Worm (Caenorhabditis elegans) whole organism, L2 larva: ENCODE measurements around the gene Y46G5A.15.

Experiments
- C34F6.9 ChIP-seq: fragments of 150-350 bp; optimal IDR thresholded peaks from 2 replicates; lab custom pipeline; 2014; ENCODE audit warnings: missing biosample characterization, missing genetic modification characterization
- F13H6.1 ChIP-seq: sonication (generic microtip); optimal IDR thresholded peaks from 2 replicates; lab custom pipeline; 2016; ENCODE audit warnings: missing genetic modification characterization, missing compliant biosample characterization
- Y55F3AM.14 ChIP-seq: fragments of 200-800 bp; sonication (Bioruptor generic); optimal IDR thresholded peaks from 2 replicates; lab custom pipeline; 2018; ENCODE audit warnings: mild to moderate bottlenecking, missing genetic modification characterization, missing compliant biosample characterization
- alr-1 ChIP-seq: fragments of 150-350 bp; optimal IDR thresholded peaks from 2 replicates; lab custom pipeline; 2014; ENCODE audit warnings: missing biosample characterization, missing genetic modification characterization
- aly-2 ChIP-seq: fragments of 150-350 bp; optimal IDR thresholded peaks from 2 replicates; lab custom pipeline; 2014; ENCODE audit warnings: missing biosample characterization, missing genetic modification characterization
- ama-1 ChIP-seq: fragments of 150-350 bp; optimal IDR thresholded peaks from 2 replicates; lab custom pipeline; 2018; ENCODE audit warnings: inconsistent platforms
- blmp-1 ChIP-seq: sonication (generic microtip); optimal IDR thresholded peaks from 2 replicates; lab custom pipeline; 2017; ENCODE audit warnings: missing genetic modification characterization, mild to moderate bottlenecking, missing compliant biosample characterization, antibody characterized with exemption, moderate library complexity; ENCODE audit not compliant: insufficient read depth
- crh-2 ChIP-seq: sonication (generic microtip); optimal IDR thresholded peaks from 2 replicates; lab custom pipeline; 2017; ENCODE audit warnings: missing biosample characterization, missing genetic modification characterization
- dmd-4 ChIP-seq: sonication (generic microtip); optimal IDR thresholded peaks from 2 replicates; lab custom pipeline; 2017; ENCODE audit warnings: missing biosample characterization, missing genetic modification characterization
- egl-27 ChIP-seq: sonication (generic microtip); optimal IDR thresholded peaks from 3 replicates; lab custom pipeline; 2017; ENCODE audit warnings: missing biosample characterization, missing genetic modification reagents, missing genetic modification characterization
- fos-1 ChIP-seq: fragments of 150-350 bp; optimal IDR thresholded peaks from 2 replicates; lab custom pipeline; 2014; ENCODE audit warnings: missing biosample characterization, missing genetic modification characterization
- lin-11 ChIP-seq: fragments of 150-350 bp; sonication (generic microtip); optimal IDR thresholded peaks from 2 replicates; lab custom pipeline; 2014; ENCODE audit warnings: missing biosample characterization, missing genetic modification characterization, inconsistent platforms, mixed read lengths
- lin-13 ChIP-seq: fragments of 150-350 bp; optimal IDR thresholded peaks from 2 replicates; lab custom pipeline; 2014; ENCODE audit warnings: missing biosample characterization, missing genetic modification reagents, missing genetic modification characterization
- lin-39 ChIP-seq: fragments of 150-350 bp; optimal IDR thresholded peaks from 2 replicates; lab custom pipeline; 2014; ENCODE audit warnings: missing biosample characterization, missing genetic modification reagents, missing genetic modification characterization
- lsy-2 ChIP-seq, 2 experiments: fragments of 150-350 bp in 1 of 2; sonication (generic microtip) in 1 of 2; optimal IDR thresholded peaks; 2 replicates each; lab custom pipeline; 2014 to 2017; ENCODE audit warnings: missing biosample characterization in 2 of 2, missing genetic modification characterization in 2 of 2
- mdl-1 ChIP-seq, 2 experiments: fragments of 150-350 bp in 1 of 2; sonication (generic microtip) in 1 of 2; optimal IDR thresholded peaks; 2 replicates each; lab custom pipeline; 2017; ENCODE audit warnings: missing biosample characterization in 2 of 2, missing genetic modification characterization in 2 of 2
- nhr-10 ChIP-seq: sonication (generic microtip); optimal IDR thresholded peaks from 2 replicates; lab custom pipeline; 2017; ENCODE audit warnings: missing biosample characterization, missing genetic modification characterization
- nhr-11 ChIP-seq: fragments of 150-350 bp; optimal IDR thresholded peaks from 2 replicates; lab custom pipeline; 2014; ENCODE audit warnings: missing biosample characterization, missing genetic modification characterization
- nhr-12 ChIP-seq: fragments of 150-350 bp; optimal IDR thresholded peaks from 2 replicates; lab custom pipeline; 2014; ENCODE audit warnings: missing biosample characterization, missing genetic modification characterization
- nhr-129 ChIP-seq: fragments of 150-350 bp; optimal IDR thresholded peaks from 2 replicates; lab custom pipeline; 2014; ENCODE audit warnings: missing biosample characterization, missing genetic modification characterization
- nhr-21 ChIP-seq: fragments of 150-350 bp; optimal IDR thresholded peaks from 2 replicates; lab custom pipeline; 2014; ENCODE audit warnings: missing biosample characterization, missing genetic modification characterization
- nhr-23 ChIP-seq: fragments of 150-350 bp; optimal IDR thresholded peaks from 2 replicates; lab custom pipeline; 2014; ENCODE audit warnings: missing biosample characterization, missing genetic modification reagents, missing genetic modification characterization
- nhr-237 ChIP-seq: fragments of 150-350 bp; optimal IDR thresholded peaks from 2 replicates; lab custom pipeline; 2014; ENCODE audit warnings: missing biosample characterization, missing genetic modification characterization
- nhr-6 ChIP-seq: fragments of 150-350 bp; optimal IDR thresholded peaks from 2 replicates; lab custom pipeline; 2014; ENCODE audit warnings: missing biosample characterization, missing genetic modification characterization
- skn-1 ChIP-seq: sonication (generic microtip); optimal IDR thresholded peaks from 2 replicates; lab custom pipeline; 2017; ENCODE audit warnings: missing biosample characterization, missing genetic modification characterization
- sma-3 ChIP-seq: sonication (generic microtip); optimal IDR thresholded peaks from 2 replicates; lab custom pipeline; 2016; ENCODE audit warnings: missing genetic modification reagents, missing genetic modification characterization, missing compliant biosample characterization
- unc-39 ChIP-seq: fragments of 150-350 bp; optimal IDR thresholded peaks from 2 replicates; lab custom pipeline; 2014; ENCODE audit warnings: missing biosample characterization, missing genetic modification characterization
- unc-55 ChIP-seq: fragments of 150-350 bp; sonication (generic microtip); optimal IDR thresholded peaks from 3 replicates; lab custom pipeline; 2014; ENCODE audit warnings: missing biosample characterization, missing genetic modification reagents, missing genetic modification characterization
- unc-62 ChIP-seq: fragments of 150-350 bp; optimal IDR thresholded peaks from 2 replicates; lab custom pipeline; 2014; ENCODE audit warnings: missing biosample characterization, missing genetic modification reagents, missing genetic modification characterization
- zag-1 ChIP-seq: fragments of 150-350 bp; optimal IDR thresholded peaks from 2 replicates; lab custom pipeline; 2014; ENCODE audit warnings: missing biosample characterization, missing genetic modification characterization
- ztf-4 ChIP-seq: fragments of 150-350 bp; optimal IDR thresholded peaks from 2 replicates; lab custom pipeline; 2014; ENCODE audit warnings: missing biosample characterization, missing genetic modification characterization

Gene Y46G5A.15

DNA sequence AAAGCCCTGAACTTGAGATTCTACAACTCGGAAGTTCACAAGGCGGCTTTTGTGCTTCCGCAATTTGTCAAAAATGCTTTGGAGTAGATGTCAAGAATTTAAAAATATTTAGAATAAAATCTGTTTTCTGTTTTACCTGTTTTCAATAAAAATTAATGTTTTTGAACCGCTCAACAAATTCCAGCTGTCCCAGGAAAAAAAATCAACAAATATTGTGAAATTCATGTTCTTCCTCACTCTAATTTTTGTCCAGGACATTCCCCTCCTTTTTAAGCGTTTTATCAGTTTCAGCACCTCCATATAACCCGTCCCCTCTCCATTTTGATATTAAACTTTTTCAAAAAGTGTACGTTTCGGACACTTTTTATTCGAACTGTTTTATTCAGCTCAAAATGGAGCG lies 25.5 kb upstream of the Y46G5A.15 start, which contains the start of gene Y46G5A.20:
TSS of gene Y46G5A.20 (plus strand) at position 301 of the 400 bp plus-strand sequence.
- TF ChIP-seq fos-1 (tag; lab: Kevin White, UChicago) (peak; percentile 5), unc-55 (GFP tag; lab: Kevin White, UChicago) (no peak)

DNA sequence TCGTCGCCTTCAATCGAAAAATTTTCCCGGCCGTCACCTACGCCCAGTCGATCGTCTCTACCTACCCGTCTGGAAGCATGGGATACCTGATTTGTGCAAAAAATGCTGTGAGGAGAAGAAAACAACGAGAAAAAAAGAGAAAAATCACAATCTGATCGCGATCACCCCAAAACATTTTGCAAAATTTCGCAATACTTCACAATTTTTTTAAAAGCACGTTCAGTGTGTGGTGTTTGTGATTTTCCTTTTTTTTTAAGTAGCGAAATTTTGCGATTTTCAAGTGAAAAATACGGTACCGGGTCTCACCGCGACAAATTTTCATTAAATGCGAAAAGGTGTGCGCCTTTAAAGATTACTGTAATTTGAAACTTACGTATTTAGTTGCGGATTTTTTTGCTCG lies 24.5 kb upstream of the Y46G5A.15 start:
- TF ChIP-seq skn-1 (tag; lab: Kevin White, UChicago) (no peak), ama-1 (lab: Kevin White, UChicago) (no peak), nhr-129 (peak; percentile 72)

ce11 chrII:12808746-12809145 lies 23.5 kb upstream of the Y46G5A.15 start:
- TF ChIP-seq mdl-1 (tag; optimal IDR thresholded peaks at IDR 0.05; lab: Kevin White, UChicago) (no peak), nhr-6 (tag; lab: Kevin White, UChicago) (no peak), Y55F3AM.14 (GFP tag; lab: Kevin White, UChicago) (no peak), lin-11 (tag; lab: Kevin White, UChicago) (no peak), dmd-4 (tag; lab: Kevin White, UChicago) (no peak), nhr-237 (tag; lab: Kevin White, UChicago) (no peak), ztf-4 (tag; lab: Kevin White, UChicago) (no peak), sma-3 (GFP tag; lab: Kevin White, UChicago) (no peak), blmp-1 (tag; lab: Kevin White, UChicago) (no peak), alr-1 (tag; lab: Kevin White, UChicago) (no peak), nhr-12 (no peak), lin-13 (GFP tag; lab: Kevin White, UChicago) (no peak), nhr-11 (tag; lab: Kevin White, UChicago) (no peak), fos-1 (tag; lab: Kevin White, UChicago) (no peak), lsy-2 (tag; optimal IDR thresholded peaks at IDR 0.05; lab: Kevin White, UChicago) (no peak), unc-39 (tag; lab: Kevin White, UChicago) (no peak), nhr-23 (tag; lab: Kevin White, UChicago) (no peak), nhr-10 (tag; lab: Kevin White, UChicago) (no peak), skn-1 (tag; lab: Kevin White, UChicago) (no peak), nhr-21 (tag; lab: Kevin White, UChicago) (no peak)

DNA sequence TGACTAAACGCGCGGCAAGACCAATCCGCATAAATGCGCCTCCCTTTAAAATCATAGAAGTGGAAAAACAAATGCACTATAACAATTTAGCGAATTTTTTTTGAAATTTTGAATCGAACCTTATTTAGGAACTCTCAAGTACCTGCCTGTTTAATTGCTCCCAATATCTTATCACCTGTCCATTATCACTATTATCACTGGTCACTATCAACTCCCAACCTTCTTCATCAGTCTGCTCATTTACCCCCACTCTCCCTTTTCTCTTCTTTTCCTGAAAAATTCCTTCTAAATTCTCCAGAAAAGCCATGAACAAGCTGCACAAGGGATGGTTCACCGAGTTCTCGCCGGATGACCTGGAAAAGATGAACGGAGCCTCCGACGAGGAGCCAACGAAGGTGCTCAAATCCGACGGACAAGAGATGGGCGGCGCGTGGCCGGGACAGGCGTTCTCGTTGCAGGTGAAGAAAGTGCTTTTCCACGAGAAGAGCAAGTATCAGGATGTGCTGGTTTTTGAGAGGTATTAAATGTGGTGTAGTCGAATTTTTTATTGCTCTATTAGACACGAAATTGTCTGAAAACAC lies 21.5 kb upstream of the Y46G5A.15 start, which contains the start of gene spds-1:
TSS of gene spds-1 (plus strand) at position 298 of the 581 bp plus-strand sequence.
- TF ChIP-seq dmd-4 (tag; lab: Kevin White, UChicago) (no peak), fos-1 (tag; lab: Kevin White, UChicago) (peak; percentile 36)

ce11 chrII:12805765-12806384 lies 20.7 kb upstream of the Y46G5A.15 start:
- TF ChIP-seq zag-1 (tag; lab: Kevin White, UChicago) (peak; percentile 2), F13H6.1 (tag; lab: Kevin White, UChicago) (peak; percentile 35), unc-55 (GFP tag; lab: Kevin White, UChicago) (peak; percentile 76), fos-1 (tag; lab: Kevin White, UChicago) (peak; percentile 11), lsy-2 (tag; optimal IDR thresholded peaks at IDR 0.05; lab: Kevin White, UChicago) (peak; percentile 23 to 60), nhr-129 (peak; percentile 54), lin-13 (GFP tag; lab: Kevin White, UChicago) (peak; percentile 31), crh-2 (tag; lab: Kevin White, UChicago) (peak; percentile 13), unc-62 (no peak), C34F6.9 (tag; lab: Kevin White, UChicago) (peak; percentile 58), aly-2 (tag; lab: Kevin White, UChicago) (no peak), lin-11 (tag; lab: Kevin White, UChicago) (peak; percentile 45), nhr-21 (tag; lab: Kevin White, UChicago) (no peak), egl-27 (peak; percentile 9)

DNA sequence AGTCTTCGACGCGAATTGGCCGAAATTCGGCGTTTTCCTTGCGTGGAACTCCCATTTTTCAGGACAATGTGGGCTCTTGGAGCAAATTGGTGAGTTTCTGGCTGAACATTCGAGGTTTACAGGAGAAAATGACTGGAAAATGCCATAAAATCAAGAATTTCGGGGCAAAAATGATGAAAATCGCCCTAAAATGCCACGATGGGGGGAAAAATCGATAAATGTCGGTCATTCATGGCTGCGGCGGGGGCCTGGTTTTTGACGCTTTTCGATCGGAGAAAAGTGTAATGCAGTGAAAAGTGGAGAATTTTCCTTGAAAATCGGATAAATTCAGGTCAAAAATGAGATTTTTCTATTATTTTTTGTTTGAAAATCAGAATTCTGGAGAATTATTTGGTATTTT lies 19.9 kb upstream of the Y46G5A.15 start, which contains the start of the genes Y46G5A.18 and Y46G5A.47:
TSS of gene Y46G5A.18 (minus strand) at position 101 of the 400 bp plus-strand sequence.
TSS of gene Y46G5A.47 (minus strand) at position 146 of the 400 bp plus-strand sequence.
- no peak for TF ChIP-seq dmd-4 (tag; lab: Kevin White, UChicago)
- TF ChIP-seq nhr-10 (tag; lab: Kevin White, UChicago) = no peak
- no peak for TF ChIP-seq lin-39 (tag; lab: Kevin White, UChicago)
- no peak for TF ChIP-seq C34F6.9 (tag; lab: Kevin White, UChicago)
- TF ChIP-seq egl-27 = no peak
- TF ChIP-seq Y55F3AM.14 (GFP tag; lab: Kevin White, UChicago) = no peak
- no peak for TF ChIP-seq fos-1 (tag; lab: Kevin White, UChicago)
